Worm (Caenorhabditis elegans) whole organism, young adult: ENCODE measurements around the gene mre-11.

Experiments used
- B0035.1 ChIP-seq: sonication (generic microtip); optimal IDR thresholded peaks from 2 replicates; lab custom pipeline; 2016; ENCODE audit warnings: missing genetic modification characterization, mild to moderate bottlenecking, missing compliant biosample characterization, missing genotype, missing genetic modification reagents
- D2030.7 ChIP-seq: fragments of 200-800 bp; sonication (Bioruptor generic); IDR thresholded peaks from 2 replicates; pipeline ENCODE4 v1.3.6; 2022; ENCODE audit warnings: missing genetic modification reagents, missing genetic modification characterization, missing compliant biosample characterization
- F52B5.7 ChIP-seq: sonication (generic microtip); optimal IDR thresholded peaks from 2 replicates; lab custom pipeline; 2016; ENCODE audit warnings: mild to moderate bottlenecking, missing genetic modification characterization, missing compliant biosample characterization
- K11D2.4 ChIP-seq: fragments of 200-800 bp; sonication (Bioruptor generic); IDR thresholded peaks from 2 replicates; pipeline ENCODE4 v1.3.6; 2022; ENCODE audit warnings: missing genetic modification reagents, missing genetic modification characterization, missing compliant biosample characterization
- T07F8.4 ChIP-seq: sonication (generic microtip); optimal IDR thresholded peaks from 2 replicates; lab custom pipeline; 2016; ENCODE audit warnings: mild to moderate bottlenecking, missing genetic modification characterization, moderate library complexity, missing compliant biosample characterization
- T26A5.8 ChIP-seq: sonication (generic microtip); optimal IDR thresholded peaks from 2 replicates; lab custom pipeline; 2016; ENCODE audit warnings: missing genetic modification characterization, missing compliant biosample characterization
- Y53G8AR.9 ChIP-seq: fragments of 200-800 bp; sonication (Bioruptor generic); conservative IDR thresholded peaks from 2 replicates; pipeline ENCODE4 v1.3.6; 2022; ENCODE audit warnings: missing genetic modification reagents, missing genetic modification characterization, missing compliant biosample characterization
- Y95B8A.8 ChIP-seq: fragments of 200-800 bp; sonication (Bioruptor generic); IDR thresholded peaks from 2 replicates; pipeline ENCODE4 v1.3.6; 2022; ENCODE audit warnings: missing genetic modification reagents, missing genetic modification characterization, missing compliant biosample characterization
- ZK185.1 ChIP-seq: sonication (generic microtip); optimal IDR thresholded peaks from 2 replicates; lab custom pipeline; 2016; ENCODE audit warnings: mild to moderate bottlenecking, missing genetic modification characterization, missing compliant biosample characterization; ENCODE audit not compliant: poor library complexity, severe bottlenecking
- aptf-2 ChIP-seq: fragments of 200-800 bp; sonication (Bioruptor generic); conservative IDR thresholded peaks from 2 replicates; pipeline ENCODE4 v1.3.6; 2022; ENCODE audit warnings: missing genetic modification reagents, missing genetic modification characterization, missing compliant biosample characterization
- atf-7 ChIP-seq: sonication (generic microtip); optimal IDR thresholded peaks from 2 replicates; lab custom pipeline; 2017; ENCODE audit warnings: mild to moderate bottlenecking, missing genetic modification characterization, missing compliant biosample characterization
- athp-1 ChIP-seq: sonication (generic microtip); optimal IDR thresholded peaks from 2 replicates; lab custom pipeline; 2017; ENCODE audit warnings: mild to moderate bottlenecking, missing genetic modification characterization, missing compliant biosample characterization
- attf-3 ChIP-seq: fragments of 200-800 bp; sonication (Bioruptor generic); conservative IDR thresholded peaks from 2 replicates; pipeline ENCODE4 v1.3.6; 2022; ENCODE audit warnings: missing genetic modification reagents, missing genetic modification characterization, missing compliant biosample characterization
- attf-5 ChIP-seq: fragments of 200-800 bp; sonication (Bioruptor generic); optimal IDR thresholded peaks from 2 replicates; lab custom pipeline; 2018; ENCODE audit warnings: mild to moderate bottlenecking, missing genetic modification characterization, missing compliant biosample characterization
- bed-2 ChIP-seq: fragments of 200-800 bp; sonication (Bioruptor generic); IDR thresholded peaks from 2 replicates; pipeline ENCODE4 v1.3.6; 2022; ENCODE audit warnings: missing genetic modification reagents, missing genetic modification characterization, missing compliant biosample characterization
- cebp-1 ChIP-seq, 2 experiments: fragments of 200-800 bp in 1 of 2; sonication (Bioruptor generic) in 1 of 2; sonication (generic microtip) in 1 of 2; IDR thresholded peaks in 1 of 2; optimal IDR thresholded peaks in 1 of 2; 2 replicates each; pipeline versions ENCODE4 v1.3.6 to Lab custom; 2017 to 2022; ENCODE audit warnings: missing compliant biosample characterization in 2 of 2, missing genetic modification characterization in 2 of 2, mild to moderate bottlenecking in 1 of 2, missing genetic modification reagents in 1 of 2, moderate library complexity in 1 of 2
- cebp-2 ChIP-seq: fragments of 200-800 bp; sonication (Bioruptor generic); IDR thresholded peaks from 2 replicates; pipeline ENCODE4 v1.3.6; 2022; ENCODE audit warnings: missing genetic modification characterization, missing compliant biosample characterization
- ceh-58 ChIP-seq: fragments of 200-800 bp; sonication (Bioruptor generic); IDR thresholded peaks from 2 replicates; pipeline ENCODE4 v1.3.6; 2022; ENCODE audit warnings: missing genetic modification characterization, missing compliant biosample characterization
- die-1 ChIP-seq: sonication (generic microtip); optimal IDR thresholded peaks from 2 replicates; lab custom pipeline; 2016; ENCODE audit warnings: missing genotype, mild to moderate bottlenecking, missing genetic modification characterization, missing compliant biosample characterization
- dpl-1 ChIP-seq: fragments of 150-350 bp; optimal IDR thresholded peaks from 2 replicates; lab custom pipeline; 2014; ENCODE audit warnings: missing biosample characterization, missing genetic modification reagents, missing genetic modification characterization
- egl-18 ChIP-seq: fragments of 200-800 bp; sonication (Bioruptor generic); IDR thresholded peaks from 2 replicates; pipeline ENCODE4 v1.3.6; 2022; ENCODE audit warnings: missing genetic modification reagents, missing genetic modification characterization, missing compliant biosample characterization
- egrh-3 ChIP-seq: fragments of 200-800 bp; sonication (Bioruptor generic); IDR thresholded peaks from 2 replicates; pipeline ENCODE4 v1.3.6; 2022; ENCODE audit warnings: missing genetic modification reagents, missing genetic modification characterization, missing compliant biosample characterization
- ekl-4 ChIP-seq: fragments of 200-800 bp; sonication (Bioruptor generic); IDR thresholded peaks from 2 replicates; pipeline ENCODE4 v1.3.6; 2022; ENCODE audit warnings: missing genetic modification reagents, missing genetic modification characterization, missing compliant biosample characterization
- ets-4 ChIP-seq: fragments of 200-800 bp; sonication (Bioruptor generic); optimal IDR thresholded peaks from 2 replicates; lab custom pipeline; 2018; ENCODE audit warnings: mild to moderate bottlenecking, missing genetic modification characterization, missing compliant biosample characterization
- him-1 ChIP-seq: sonication (generic microtip); optimal IDR thresholded peaks from 2 replicates; lab custom pipeline; 2016; ENCODE audit warnings: missing genotype, missing genetic modification reagents, missing genetic modification characterization, missing compliant biosample characterization
- hmg-1.2 ChIP-seq: fragments of 200-800 bp; sonication (Bioruptor generic); IDR thresholded peaks from 2 replicates; pipeline ENCODE4 v1.3.6; 2022; ENCODE audit warnings: missing genetic modification reagents, missing genetic modification characterization, missing compliant biosample characterization
- hrde-1 ChIP-seq: sonication (generic microtip); optimal IDR thresholded peaks from 2 replicates; lab custom pipeline; 2016; ENCODE audit warnings: missing genetic modification characterization, mild to moderate bottlenecking, missing compliant biosample characterization, moderate library complexity, missing genotype, missing genetic modification reagents, borderline replicate concordance
- let-607 ChIP-seq, 2 experiments: fragments of 200-800 bp in 1 of 2; sonication (Bioruptor generic) in 1 of 2; sonication (generic microtip) in 1 of 2; optimal IDR thresholded peaks; 2 replicates each; lab custom pipeline; 2016 to 2018; ENCODE audit warnings: mild to moderate bottlenecking in 2 of 2, missing compliant biosample characterization in 2 of 2, missing genetic modification characterization in 2 of 2, moderate library complexity in 2 of 2, missing genotype in 1 of 2
- lir-1 ChIP-seq: fragments of 200-800 bp; sonication (Bioruptor generic); conservative IDR thresholded peaks from 2 replicates; pipeline ENCODE4 v1.3.6; 2022; ENCODE audit warnings: missing genetic modification reagents, missing genetic modification characterization, missing compliant biosample characterization
- lsl-1 ChIP-seq: fragments of 200-800 bp; sonication (Bioruptor generic); optimal IDR thresholded peaks from 2 replicates; lab custom pipeline; 2018; ENCODE audit warnings: mild to moderate bottlenecking, missing genetic modification characterization, moderate library complexity, missing compliant biosample characterization
- nhr-80 ChIP-seq: sonication (generic microtip); optimal IDR thresholded peaks from 2 replicates; lab custom pipeline; 2016; ENCODE audit warnings: missing genetic modification characterization, missing compliant biosample characterization
- repo-1 ChIP-seq: sonication (generic microtip); optimal IDR thresholded peaks from 2 replicates; lab custom pipeline; 2017; ENCODE audit warnings: mild to moderate bottlenecking, missing genetic modification characterization, missing compliant biosample characterization
- snpc-4 ChIP-seq, 5 experiments: fragments of 150-350 bp in 1 of 5; sonication (generic microtip) in 4 of 5; optimal IDR thresholded peaks; 2 replicates each; lab custom pipeline; 2014 to 2018; ENCODE audit warnings: missing genetic modification characterization in 5 of 5, missing biosample characterization in 3 of 5, antibody characterized with exemption in 2 of 5, mild to moderate bottlenecking in 2 of 5, missing compliant biosample characterization in 2 of 5, missing genotype in 2 of 5, moderate library complexity in 2 of 5, missing genetic modification reagents in 1 of 5
- tbp1 ChIP-seq: fragments of 200-800 bp; sonication (Bioruptor generic); optimal IDR thresholded peaks from 2 replicates; lab custom pipeline; 2018; ENCODE audit warnings: mild to moderate bottlenecking, missing genetic modification characterization, missing compliant biosample characterization
- tbx-9 ChIP-seq: sonication (generic microtip); optimal IDR thresholded peaks from 2 replicates; lab custom pipeline; 2016; ENCODE audit warnings: borderline replicate concordance, missing genetic modification characterization, inconsistent platforms, missing compliant biosample characterization
- unc-62 ChIP-seq: fragments of 150-350 bp; optimal IDR thresholded peaks from 2 replicates; lab custom pipeline; 2014; ENCODE audit warnings: missing biosample characterization, missing genetic modification reagents, missing genetic modification characterization
- zfh-2 ChIP-seq: fragments of 200-800 bp; sonication (Bioruptor generic); conservative IDR thresholded peaks from 2 replicates; pipeline ENCODE4 v1.3.6; 2022; ENCODE audit warnings: missing genetic modification reagents, missing genetic modification characterization, missing compliant biosample characterization
- ztf-22 ChIP-seq: fragments of 200-800 bp; sonication (Bioruptor generic); optimal IDR thresholded peaks from 2 replicates; lab custom pipeline; 2018; ENCODE audit warnings: mild to moderate bottlenecking, missing genetic modification characterization, moderate library complexity, missing compliant biosample characterization
- ztf-25 ChIP-seq: fragments of 200-800 bp; sonication (Bioruptor generic); IDR thresholded peaks from 2 replicates; pipeline ENCODE4 v1.3.6; 2022; ENCODE audit warnings: missing genetic modification reagents, missing genetic modification characterization, missing compliant biosample characterization

mre-11 gene

DNA sequence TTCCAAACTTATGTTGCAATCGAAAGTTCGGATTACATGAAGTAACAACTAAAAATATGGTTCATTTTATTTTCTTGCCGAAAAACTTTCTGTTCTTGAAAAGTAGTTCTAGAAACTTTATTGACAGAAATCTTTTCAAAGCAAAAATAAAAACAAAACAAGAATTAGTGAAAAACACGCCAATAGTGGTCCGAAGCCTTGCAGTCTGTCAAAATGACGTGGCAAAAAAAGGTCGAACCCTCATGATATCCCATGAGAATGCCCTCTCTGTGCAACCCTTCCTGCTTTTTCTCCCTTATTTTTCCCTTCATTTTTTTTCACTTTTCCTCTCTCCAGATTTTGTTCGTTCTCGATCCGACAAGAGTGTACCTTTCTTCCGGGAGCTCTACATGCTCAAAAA, 37.5 kb downstream of the mre-11 start:
- TF ChIP-seq Y95B8A.8 (GFP tag; lab: Robert Waterston, UW) (no peak), cebp-2 (no peak)

ce11 chrV:10695181-10695580, 41.5 kb downstream of the mre-11 start, which contains the start of gene C05A2.4:
TSS of gene C05A2.4 (plus strand) at chrV:10695481.
- TF ChIP-seq repo-1, result no peak
- no peak for TF ChIP-seq egrh-3
- TF ChIP-seq him-1 (tag; lab: Kevin White, UChicago), result no peak
- no peak for TF ChIP-seq bed-2 (GFP tag; lab: Robert Waterston, UW)
- TF ChIP-seq T07F8.4 (tag; lab: Kevin White, UChicago), result no peak
- no peak for TF ChIP-seq tbx-9 (tag; lab: Kevin White, UChicago)
- no peak for TF ChIP-seq ekl-4 (GFP tag; lab: Robert Waterston, UW)
- TF ChIP-seq D2030.7 (GFP tag; lab: Robert Waterston, UW), result no peak

ce11 chrV:10693749-10694148, 42.9 kb downstream of the mre-11 start:
- TF ChIP-seq T26A5.8 (no peak), lir-1 (no peak), F52B5.7 (tag; lab: Kevin White, UChicago) (no peak), egrh-3 (no peak), ceh-58 (GFP tag; lab: Robert Waterston, UW) (no peak), attf-3 (GFP tag; lab: Robert Waterston, UW) (no peak), lsl-1 (GFP tag; lab: Kevin White, UChicago) (no peak), unc-62 (GFP tag; lab: Kevin White, UChicago) (peak; percentile 58), attf-5 (GFP tag; lab: Kevin White, UChicago) (no peak), let-607 (tag; optimal IDR thresholded peaks at IDR 0.05; lab: Kevin White, UChicago) (peak in 1 of 2 experiments; percentile 27), nhr-80 (tag; lab: Kevin White, UChicago) (peak; percentile 98), aptf-2 (GFP tag; lab: Robert Waterston, UW) (no peak), ets-4 (GFP tag; lab: Kevin White, UChicago) (peak; percentile 30), ztf-25 (GFP tag; lab: Robert Waterston, UW) (no peak), die-1 (no peak), egl-18 (no peak), cebp-1 (GFP tag; IDR thresholded peaks at IDR 0.05; lab: Robert Waterston, UW) (no peak), cebp-1 (tag; optimal IDR thresholded peaks at IDR 0.05; lab: Kevin White, UChicago) (peak; percentile 51), ztf-22 (GFP tag; lab: Kevin White, UChicago) (peak; percentile 56), hrde-1 (tag; lab: Kevin White, UChicago) (no peak), tbp1 (GFP tag; lab: Kevin White, UChicago) (peak; percentile 9), atf-7 (tag; lab: Kevin White, UChicago) (peak; percentile 75), dpl-1 (GFP tag; lab: Kevin White, UChicago) (no peak), ZK185.1 (tag; lab: Kevin White, UChicago) (no peak), Y53G8AR.9 (GFP tag; lab: Robert Waterston, UW) (no peak), ekl-4 (GFP tag; lab: Robert Waterston, UW) (no peak), zfh-2 (GFP tag; lab: Robert Waterston, UW) (no peak), K11D2.4 (GFP tag; lab: Robert Waterston, UW) (no peak), hmg-1.2 (GFP tag; lab: Robert Waterston, UW) (no peak), athp-1 (tag; lab: Kevin White, UChicago) (no peak), B0035.1 (tag; lab: Kevin White, UChicago) (no peak), snpc-4 (GFP tag; optimal IDR thresholded peaks at IDR 0.05; lab: Kevin White, UChicago) (no peak), snpc-4 (tag; optimal IDR thresholded peaks at IDR 0.05; lab: Kevin White, UChicago) (no peak)
